Fruit fly (Drosophila melanogaster): ENCODE results near the gene CG6271.
A peak's percentile ranks its signal among the peaks of the same experiment; 100 is the strongest.

CG6271 gene

DNA sequence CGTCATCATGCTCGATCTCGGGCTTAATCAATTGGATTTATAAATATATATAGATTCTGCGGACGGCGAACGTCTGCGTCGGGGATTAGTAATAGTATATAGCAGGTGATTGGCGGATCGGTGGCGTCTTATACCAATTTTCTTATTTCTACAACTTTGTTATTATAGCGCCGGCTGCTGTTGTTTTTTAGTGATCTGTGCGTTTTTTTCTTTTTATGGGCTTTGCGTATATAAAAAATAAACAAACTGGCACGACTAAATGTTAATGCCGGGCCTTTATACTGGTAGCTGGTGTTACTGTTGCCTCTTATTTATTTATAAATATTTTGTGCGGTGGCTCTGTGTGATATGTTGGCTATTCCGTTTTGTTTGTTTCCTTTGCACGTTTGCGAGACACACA lies 43.3 kb upstream of the CG6271 start:
- TF ChIP-seq CG15514 (GFP tag; optimal IDR thresholded peaks at IDR 0.05): peak; percentile 22
- no peak for TF ChIP-seq CG34422 (GFP tag; IDR thresholded peaks at IDR 0.05)
- peak; percentile 72 for TF ChIP-seq Med (GFP tag)
- TF ChIP-seq ci (GFP tag; IDR thresholded peaks at IDR 0.05): 0 out of 3 replicates have a peak, but pooled peaks have one; percentile 11
- no peak for TF ChIP-seq YL-1 (GFP tag; optimal IDR thresholded peaks at IDR 0.05)
- peak; percentile 51 for TF ChIP-seq CG10274 (GFP tag; optimal IDR thresholded peaks at IDR 0.05)
- TF ChIP-seq lab (GFP tag; optimal IDR thresholded peaks at IDR 0.05): peak; percentile 2
- TF ChIP-seq Drgx (GFP tag; IDR thresholded peaks at IDR 0.05): peak; percentile 12; the same call in 1 of the 2 replicates
- peak; percentile 23; the same call in 1 of the 3 replicates for TF ChIP-seq dysf (GFP tag; IDR thresholded peaks at IDR 0.05)

dm6 chr3R:27067362-27067761 lies 41.5 kb upstream of the CG6271 start:
- peak; percentile 17 for TF ChIP-seq Meics (GFP tag; optimal IDR thresholded peaks at IDR 0.05)
- TF ChIP-seq crp (GFP tag; optimal IDR thresholded peaks at IDR 0.05): peak in 1 of 2 experiments; percentile 47
- TF ChIP-seq Hmr (GFP tag; optimal IDR thresholded peaks at IDR 0.05): peak; percentile 50
- TF ChIP-seq CG11723 (GFP tag; optimal IDR thresholded peaks at IDR 0.05): no peak
- peak; percentile 33 for TF ChIP-seq CG15514 (GFP tag; optimal IDR thresholded peaks at IDR 0.05)
- TF ChIP-seq CG1647 (GFP tag; optimal IDR thresholded peaks at IDR 0.05): no peak
- peak; percentile 21; the same call in 1 of the 2 replicates for TF ChIP-seq Rfx (GFP tag; IDR thresholded peaks at IDR 0.05)
- TF ChIP-seq CG1233 (GFP tag; optimal IDR thresholded peaks at IDR 0.05): peak; percentile 3
- TF ChIP-seq Asciz (GFP tag; optimal IDR thresholded peaks at IDR 0.05): peak; percentile 39
- no peak for TF ChIP-seq pros (GFP tag; optimal IDR thresholded peaks at IDR 0.05)
- peak; percentile 55 for TF ChIP-seq ATbp (GFP tag; optimal IDR thresholded peaks at IDR 0.05)
- TF ChIP-seq Blimp-1 (GFP tag; optimal IDR thresholded peaks at IDR 0.05): peak; percentile 25
- peak; percentile 5 for TF ChIP-seq kni (GFP tag; optimal IDR thresholded peaks at IDR 0.05)
- TF ChIP-seq bbx (GFP tag; IDR thresholded peaks at IDR 0.05; ENCODE audit: partially characterized antibody): no peak
- TF ChIP-seq Sox102F (GFP tag; optimal IDR thresholded peaks at IDR 0.05): peak; percentile 10
- peak; percentile 1 for TF ChIP-seq CG10209 (GFP tag; optimal IDR thresholded peaks at IDR 0.05)
- peak; percentile 9 for TF ChIP-seq wek (GFP tag; optimal IDR thresholded peaks at IDR 0.05)
- TF ChIP-seq sens (GFP tag): peak; percentile 85
- TF ChIP-seq D19B (GFP tag; optimal IDR thresholded peaks at IDR 0.05): no peak
- no peak for TF ChIP-seq amos (GFP tag; IDR thresholded peaks at IDR 0.05; ENCODE audit: partially characterized antibody)
- TF ChIP-seq CG13894 (tag; optimal IDR thresholded peaks at IDR 0.05): peak; percentile 78
- peak; percentile 46 for TF ChIP-seq CG6813 (GFP tag; optimal IDR thresholded peaks at IDR 0.05)
- TF ChIP-seq CG2120 (GFP tag; optimal IDR thresholded peaks at IDR 0.05): peak; percentile 16
- peak; percentile 23 for TF ChIP-seq Med (GFP tag)
- TF ChIP-seq CG8944 (GFP tag; optimal IDR thresholded peaks at IDR 0.05): no peak
- peak; percentile 52; the same call in 1 of the 2 replicates for TF ChIP-seq Awh (GFP tag; IDR thresholded peaks at IDR 0.05)
- TF ChIP-seq CG1529 (GFP tag; optimal IDR thresholded peaks at IDR 0.05): no peak
- peak; percentile 7 for TF ChIP-seq CG17385 (GFP tag; optimal IDR thresholded peaks at IDR 0.05)
- peak; percentile 33; the same call in 1 of the 2 replicates for TF ChIP-seq vvl (GFP tag; IDR thresholded peaks at IDR 0.05)
- no peak for TF ChIP-seq ems (GFP tag; optimal IDR thresholded peaks at IDR 0.05)
- TF ChIP-seq insv (GFP tag; optimal IDR thresholded peaks at IDR 0.05): no peak
- peak; percentile 1 to 39 for TF ChIP-seq Trl (optimal IDR thresholded peaks at IDR 0.05)
- TF ChIP-seq Trl (GFP tag; optimal IDR thresholded peaks at IDR 0.05): no peak
- TF ChIP-seq ranshi (GFP tag; IDR thresholded peaks at IDR 0.05): no peak
- TF ChIP-seq CG8478 (optimal IDR thresholded peaks at IDR 0.05): no peak
- peak; percentile 24 for TF ChIP-seq CG12071 (GFP tag; optimal IDR thresholded peaks at IDR 0.05)
- TF ChIP-seq ci (GFP tag; IDR thresholded peaks at IDR 0.05): 0 out of 3 replicates have a peak, but pooled peaks have one; percentile 56
- TF ChIP-seq HHEX (GFP tag; optimal IDR thresholded peaks at IDR 0.05): peak; percentile 11
- peak; percentile 73 for TF ChIP-seq lab (GFP tag; optimal IDR thresholded peaks at IDR 0.05)
- peak; percentile 54 for TF ChIP-seq ewg (GFP tag; optimal IDR thresholded peaks at IDR 0.05)
- peak; percentile 59 for TF ChIP-seq CG18599 (GFP tag; optimal IDR thresholded peaks at IDR 0.05)
- TF ChIP-seq fd64A (GFP tag; optimal IDR thresholded peaks at IDR 0.05): peak; percentile 50
